Worm (Caenorhabditis elegans): ENCODE results near the gene prdm-14.

DNA sequence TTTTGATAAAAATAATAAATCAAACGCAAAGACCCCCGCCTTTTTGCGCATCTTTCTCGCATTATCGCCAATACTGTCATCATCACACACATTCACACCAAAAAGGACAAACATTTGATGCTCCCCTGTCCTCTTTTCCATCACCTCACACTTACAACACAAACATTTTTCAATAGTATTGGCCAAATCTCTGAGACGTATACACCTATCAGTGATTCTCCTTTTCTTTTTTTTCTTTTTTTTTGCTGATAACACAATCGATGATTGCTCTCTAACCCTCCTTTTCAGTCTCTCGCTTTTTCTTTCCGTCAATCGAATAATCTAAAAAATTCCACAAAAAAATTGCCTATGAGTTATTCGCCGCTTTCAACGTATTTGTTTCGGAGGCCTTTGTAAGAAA lies 50.8 kb downstream of the prdm-14 start:
- TF ChIP-seq egl-27 (tag; optimal IDR thresholded peaks at IDR 0.05), result no peak
- no peak for TF ChIP-seq nhr-77 (tag; optimal IDR thresholded peaks at IDR 0.05)

All from whole organism, L3 larva.